Worm (Caenorhabditis elegans) whole organism, L1 larva: ENCODE results near the gene F13A2.5.

Experiments
- C04F5.9 ChIP-seq: sonication (generic microtip); optimal IDR thresholded peaks from 2 replicates; lab custom pipeline; 2016; ENCODE audit warnings: missing genetic modification characterization, missing compliant biosample characterization
- C34B4.2 ChIP-seq: sonication (generic microtip); optimal IDR thresholded peaks from 2 replicates; lab custom pipeline; 2017; ENCODE audit warnings: mild to moderate bottlenecking, missing genetic modification characterization, missing compliant biosample characterization
- Y116A8C.19 ChIP-seq: sonication (generic microtip); optimal IDR thresholded peaks from 2 replicates; lab custom pipeline; 2016; ENCODE audit warnings: missing compliant biosample characterization, missing genetic modification characterization, borderline replicate concordance
- blmp-1 ChIP-seq: fragments of 150-350 bp; optimal IDR thresholded peaks from 2 replicates; lab custom pipeline; 2014; ENCODE audit warnings: missing biosample characterization, missing genetic modification characterization
- ceh-63 ChIP-seq: fragments of 200-800 bp; sonication (Bioruptor generic); optimal IDR thresholded peaks from 2 replicates; lab custom pipeline; 2018; ENCODE audit warnings: mild to moderate bottlenecking, missing genetic modification characterization, missing compliant biosample characterization
- ceh-8 ChIP-seq: fragments of 200-800 bp; sonication (Bioruptor generic); optimal IDR thresholded peaks from 2 replicates; lab custom pipeline; 2018; ENCODE audit warnings: mild to moderate bottlenecking, missing genetic modification characterization, moderate library complexity, missing compliant biosample characterization
- ceh-82 ChIP-seq, 3 experiments: fragments of 150-350 bp in 1 of 3; sonication (generic microtip) in 2 of 3; optimal IDR thresholded peaks; 2 replicates each; lab custom pipeline; 2014 to 2017; ENCODE audit warnings: missing biosample characterization in 3 of 3, missing genetic modification characterization in 3 of 3
- ceh-88 ChIP-seq: fragments of 200-800 bp; sonication (Bioruptor generic); IDR thresholded peaks from 2 replicates; pipeline ENCODE4 v1.3.6; 2022; ENCODE audit warnings: missing genetic modification characterization, missing compliant biosample characterization
- ces-1 ChIP-seq: fragments of 150-350 bp; optimal IDR thresholded peaks from 2 replicates; lab custom pipeline; 2014; ENCODE audit warnings: missing biosample characterization, missing genetic modification reagents, missing genetic modification characterization
- dpl-1 ChIP-seq, 3 experiments: fragments of 150-350 bp in 2 of 3; sonication (generic microtip) in 1 of 3; optimal IDR thresholded peaks; 2 replicates each; lab custom pipeline; 2014 to 2017; ENCODE audit warnings: missing biosample characterization in 3 of 3, missing genetic modification characterization in 3 of 3, missing genetic modification reagents in 3 of 3
- efl-1 ChIP-seq, 4 experiments: fragments of 150-350 bp; optimal IDR thresholded peaks in 3 of 4; peaks in 1 of 4; 1 replicate in 1 of 4; 2 replicates in 3 of 4; lab custom pipeline; 2014; ENCODE audit warnings: missing biosample characterization in 2 of 4, missing genetic modification characterization in 2 of 4, missing genetic modification reagents in 2 of 4
- egl-13 ChIP-seq: sonication (generic microtip); optimal IDR thresholded peaks from 2 replicates; lab custom pipeline; 2016; ENCODE audit warnings: missing genotype, missing genetic modification reagents, missing genetic modification characterization, missing compliant biosample characterization
- egl-27 ChIP-seq, 2 experiments: fragments of 150-350 bp in 1 of 2; sonication (generic microtip); optimal IDR thresholded peaks; 3 replicates each; lab custom pipeline; 2017 to 2018; ENCODE audit warnings: missing biosample characterization in 2 of 2, missing genetic modification characterization in 2 of 2, missing genetic modification reagents in 2 of 2
- elt-2 ChIP-seq: sonication (generic microtip); optimal IDR thresholded peaks from 2 replicates; lab custom pipeline; 2016; ENCODE audit warnings: missing genetic modification characterization, mild to moderate bottlenecking, inconsistent platforms, missing compliant biosample characterization, missing genetic modification reagents
- elt-3 ChIP-seq, 6 experiments: fragments of 150-350 bp in 1 of 6; sonication (generic microtip); optimal IDR thresholded peaks; 2 replicates each; lab custom pipeline; 2017 to 2018; ENCODE audit warnings: missing biosample characterization in 6 of 6, missing genetic modification characterization in 6 of 6, inconsistent platforms in 1 of 6
- ets-5 ChIP-seq: fragments of 200-800 bp; sonication (Bioruptor generic); IDR thresholded peaks from 2 replicates; pipeline ENCODE4 v1.3.6; 2022; ENCODE audit warnings: missing genetic modification characterization, missing compliant biosample characterization
- fkh-10 ChIP-seq: sonication (generic microtip); optimal IDR thresholded peaks from 2 replicates; lab custom pipeline; 2017; ENCODE audit warnings: missing biosample characterization, missing genetic modification reagents, missing genetic modification characterization
- fkh-4 ChIP-seq: sonication (generic microtip); optimal IDR thresholded peaks from 2 replicates; lab custom pipeline; 2016; ENCODE audit warnings: missing compliant biosample characterization, missing genetic modification characterization, borderline replicate concordance
- fkh-8 ChIP-seq: sonication (generic microtip); optimal IDR thresholded peaks from 2 replicates; lab custom pipeline; 2016; ENCODE audit warnings: mild to moderate bottlenecking, missing genetic modification characterization, missing compliant biosample characterization
- hlh-4 ChIP-seq: sonication (generic microtip); optimal IDR thresholded peaks from 2 replicates; lab custom pipeline; 2016; ENCODE audit warnings: mild to moderate bottlenecking, missing genetic modification characterization, missing compliant biosample characterization
- hpl-2 ChIP-seq: fragments of 150-350 bp; optimal IDR thresholded peaks from 2 replicates; lab custom pipeline; 2014; ENCODE audit warnings: missing biosample characterization, missing genetic modification reagents, missing genetic modification characterization
- irx-1 ChIP-seq: sonication (generic microtip); optimal IDR thresholded peaks from 2 replicates; lab custom pipeline; 2016; ENCODE audit warnings: missing genetic modification characterization, missing compliant biosample characterization
- lin-13 ChIP-seq: fragments of 150-350 bp; optimal IDR thresholded peaks from 2 replicates; lab custom pipeline; 2014; ENCODE audit warnings: missing biosample characterization, missing genetic modification reagents, missing genetic modification characterization
- lin-35 ChIP-seq, 2 experiments: fragments of 150-350 bp; optimal IDR thresholded peaks; 2 replicates each; lab custom pipeline; 2014; ENCODE audit warnings: missing biosample characterization in 2 of 2, missing genetic modification characterization in 2 of 2, missing genetic modification reagents in 2 of 2
- lir-3 ChIP-seq: sonication (generic microtip); optimal IDR thresholded peaks from 2 replicates; lab custom pipeline; 2016; ENCODE audit warnings: mild to moderate bottlenecking, missing genetic modification characterization, moderate library complexity, missing compliant biosample characterization; ENCODE audit not compliant: poor library complexity
- lsy-2 ChIP-seq, 2 experiments: fragments of 150-350 bp; optimal IDR thresholded peaks; 2 replicates each; lab custom pipeline; 2014; ENCODE audit warnings: missing biosample characterization in 2 of 2, missing genetic modification characterization in 2 of 2
- mdl-1 ChIP-seq, 2 experiments: fragments of 150-350 bp; optimal IDR thresholded peaks; 2 replicates each; lab custom pipeline; 2014 to 2017; ENCODE audit warnings: missing biosample characterization in 2 of 2, missing genetic modification characterization in 2 of 2, inconsistent platforms in 1 of 2
- mef-2 ChIP-seq: fragments of 150-350 bp; optimal IDR thresholded peaks from 2 replicates; lab custom pipeline; 2014; ENCODE audit warnings: missing biosample characterization, missing genetic modification characterization
- mep-1 ChIP-seq: fragments of 150-350 bp; optimal IDR thresholded peaks from 2 replicates; lab custom pipeline; 2014; ENCODE audit warnings: missing biosample characterization, missing genetic modification characterization
- nhr-19 ChIP-seq: fragments of 200-800 bp; sonication (Bioruptor generic); conservative IDR thresholded peaks from 2 replicates; pipeline ENCODE4 v1.3.6; 2022; ENCODE audit warnings: missing genetic modification characterization, missing compliant biosample characterization
- nhr-20 ChIP-seq: sonication (generic microtip); optimal IDR thresholded peaks from 2 replicates; lab custom pipeline; 2016; ENCODE audit warnings: mild to moderate bottlenecking, missing genetic modification characterization, missing compliant biosample characterization
- nhr-28 ChIP-seq: fragments of 150-350 bp; optimal IDR thresholded peaks from 2 replicates; lab custom pipeline; 2014; ENCODE audit warnings: missing biosample characterization, missing genetic modification characterization
- nhr-47 ChIP-seq: sonication (generic microtip); optimal IDR thresholded peaks from 2 replicates; lab custom pipeline; 2016; ENCODE audit warnings: mild to moderate bottlenecking, missing genetic modification characterization, moderate library complexity, missing compliant biosample characterization
- nhr-76 ChIP-seq: sonication (generic microtip); optimal IDR thresholded peaks from 2 replicates; lab custom pipeline; 2017; ENCODE audit warnings: missing biosample characterization, missing genetic modification characterization
- nhr-84 ChIP-seq: sonication (generic microtip); optimal IDR thresholded peaks from 2 replicates; lab custom pipeline; 2017; ENCODE audit warnings: missing biosample characterization, missing genetic modification characterization
- nhr-85 ChIP-seq: sonication (generic microtip); peaks from one replicate; lab custom pipeline; 2016; ENCODE audit warnings: missing genetic modification characterization, inconsistent platforms, missing compliant biosample characterization
- pag-3 ChIP-seq: sonication (generic microtip); optimal IDR thresholded peaks from 2 replicates; lab custom pipeline; 2017; ENCODE audit warnings: missing genetic modification characterization, mild to moderate bottlenecking, missing compliant biosample characterization, antibody characterized with exemption, borderline replicate concordance; ENCODE audit not compliant: insufficient read depth
- pax-3 ChIP-seq: fragments of 200-800 bp; sonication (Bioruptor generic); optimal IDR thresholded peaks from 2 replicates; lab custom pipeline; 2018; ENCODE audit warnings: mild to moderate bottlenecking, missing genetic modification characterization, moderate library complexity, missing compliant biosample characterization
- rnt-1 ChIP-seq: sonication (generic microtip); optimal IDR thresholded peaks from 2 replicates; lab custom pipeline; 2016; ENCODE audit warnings: mild to moderate bottlenecking, missing genetic modification characterization, moderate library complexity, missing compliant biosample characterization
- snpc-4 ChIP-seq: fragments of 150-350 bp; optimal IDR thresholded peaks from 2 replicates; lab custom pipeline; 2014; ENCODE audit warnings: missing biosample characterization, missing genetic modification characterization
- sptf-1 ChIP-seq: fragments of 150-350 bp; optimal IDR thresholded peaks from 2 replicates; lab custom pipeline; 2014; ENCODE audit warnings: missing biosample characterization, missing genetic modification characterization
- sup-37 ChIP-seq: fragments of 200-800 bp; sonication (Bioruptor generic); optimal IDR thresholded peaks from 2 replicates; lab custom pipeline; 2018; ENCODE audit warnings: mild to moderate bottlenecking, missing genetic modification characterization, missing compliant biosample characterization
- swsn-7 ChIP-seq: sonication (generic microtip); optimal IDR thresholded peaks from 2 replicates; lab custom pipeline; 2016; ENCODE audit warnings: missing genetic modification characterization, missing compliant biosample characterization
- tbx-2 ChIP-seq: sonication (generic microtip); optimal IDR thresholded peaks from 2 replicates; lab custom pipeline; 2016; ENCODE audit warnings: missing genetic modification characterization, missing compliant biosample characterization
- tlp-1 ChIP-seq: fragments of 150-350 bp; optimal IDR thresholded peaks from 2 replicates; lab custom pipeline; 2014; ENCODE audit warnings: missing biosample characterization, missing genetic modification characterization
- unc-62 ChIP-seq: fragments of 150-350 bp; optimal IDR thresholded peaks from 2 replicates; lab custom pipeline; 2014; ENCODE audit warnings: missing biosample characterization, missing genetic modification reagents, missing genetic modification characterization
- unc-86 ChIP-seq: sonication (generic microtip); optimal IDR thresholded peaks from 2 replicates; lab custom pipeline; 2016; ENCODE audit warnings: missing genetic modification characterization, missing compliant biosample characterization
- unc-98 ChIP-seq: fragments of 200-800 bp; sonication (Bioruptor generic); IDR thresholded peaks from 2 replicates; pipeline ENCODE4 v1.3.6; 2022; ENCODE audit warnings: missing genetic modification characterization, missing compliant biosample characterization
- zag-1 ChIP-seq: fragments of 150-350 bp; optimal IDR thresholded peaks from 2 replicates; lab custom pipeline; 2014; ENCODE audit warnings: missing biosample characterization, missing genetic modification characterization
- ztf-4 ChIP-seq: fragments of 150-350 bp; optimal IDR thresholded peaks from 2 replicates; lab custom pipeline; 2014; ENCODE audit warnings: missing biosample characterization, missing genetic modification characterization

Gene F13A2.5

DNA sequence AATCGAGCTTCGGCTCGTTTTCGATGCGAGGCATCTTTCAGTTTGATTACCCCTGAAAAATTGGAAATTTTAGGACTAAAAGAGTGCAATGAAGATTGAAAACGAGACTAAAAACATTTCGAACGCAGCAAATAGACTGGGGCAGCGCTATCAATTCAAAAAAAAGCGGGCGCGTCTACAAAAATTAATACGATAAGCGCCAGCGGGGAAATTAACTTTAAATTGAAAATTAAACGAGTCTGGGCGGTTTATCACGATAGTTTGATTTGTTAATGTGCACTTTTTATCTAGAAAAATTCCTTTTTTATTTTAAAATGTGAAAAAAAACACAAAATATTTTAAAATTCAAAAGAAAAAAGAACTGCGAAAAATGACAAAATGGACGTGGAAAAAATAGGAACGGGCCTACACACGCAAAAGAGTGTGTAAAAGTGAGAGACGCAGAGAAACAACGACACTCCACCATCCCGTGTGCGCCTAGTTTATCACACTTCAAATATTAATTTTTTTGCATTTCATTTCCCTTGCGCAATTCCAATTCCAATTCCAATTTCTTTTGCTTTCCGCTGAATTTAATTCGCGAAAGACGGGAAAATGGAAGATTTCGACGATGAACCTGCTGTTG is 30.3 kb downstream of the F13A2.5 start, which contains the start of the genes gmpr-1 and fipp-1 (continued):
- TF ChIP-seq fkh-10 (GFP tag; lab: Kevin White, UChicago) (no peak), ceh-8 (GFP tag; lab: Kevin White, UChicago) (peak; percentile 38), C34B4.2 (tag; lab: Kevin White, UChicago) (no peak), hlh-4 (tag; lab: Kevin White, UChicago) (no peak), lsy-2 (tag; optimal IDR thresholded peaks at IDR 0.05; lab: Kevin White, UChicago) (peak; percentile 75 to 78), egl-13 (peak; percentile 22), fkh-4 (tag; lab: Kevin White, UChicago) (no peak), irx-1 (tag; lab: Kevin White, UChicago) (peak; percentile 59), ceh-63 (no peak), nhr-85 (tag; lab: Kevin White, UChicago) (peak; percentile 82), lin-13 (GFP tag; lab: Kevin White, UChicago) (no peak), ceh-82 (tag; optimal IDR thresholded peaks at IDR 0.05; lab: Kevin White, UChicago) (peak; percentile 33 to 71 (median 45)), pag-3 (tag; lab: Kevin White, UChicago) (no peak), efl-1 (optimal IDR thresholded peaks at IDR 0.05; lab: Kevin White, UChicago) (peak; percentile 83 to 84), efl-1 (GFP tag; optimal IDR thresholded peaks at IDR 0.05 in 1 of 2; lab: Kevin White, UChicago) (peak; percentile 77 to 97), nhr-19 (peak; percentile 70), pax-3 (tag; lab: Kevin White, UChicago) (no peak), lir-3 (no peak), Y116A8C.19 (no peak), blmp-1 (peak; percentile 33), nhr-20 (tag; lab: Kevin White, UChicago) (peak; percentile 69), egl-27 (tag; optimal IDR thresholded peaks at IDR 0.05; lab: Kevin White, UChicago) (no peak), unc-62 (GFP tag; lab: Kevin White, UChicago) (no peak), zag-1 (tag; lab: Kevin White, UChicago) (no peak), fkh-8 (tag; lab: Kevin White, UChicago) (peak; percentile 1), C04F5.9 (tag; lab: Kevin White, UChicago) (no peak), lin-35 (GFP tag; optimal IDR thresholded peaks at IDR 0.05; lab: Kevin White, UChicago) (peak; percentile 67 to 82), tbx-2 (tag; lab: Kevin White, UChicago) (peak; percentile 71), nhr-28 (tag; lab: Kevin White, UChicago) (no peak), mep-1 (tag; lab: Kevin White, UChicago) (peak; percentile 74), ceh-88 (no peak), ztf-4 (tag; lab: Kevin White, UChicago) (no peak), nhr-47 (tag; lab: Kevin White, UChicago) (peak; percentile 80), swsn-7 (tag; lab: Kevin White, UChicago) (peak; percentile 77), snpc-4 (tag; lab: Kevin White, UChicago) (no peak), nhr-76 (no peak), mdl-1 (tag; optimal IDR thresholded peaks at IDR 0.05; lab: Kevin White, UChicago) (peak in 1 of 2 experiments; percentile 30), unc-86 (tag; lab: Kevin White, UChicago) (peak; percentile 67), sptf-1 (tag; lab: Kevin White, UChicago) (no peak), sup-37 (no peak), rnt-1 (tag; lab: Kevin White, UChicago) (peak; percentile 74), elt-2 (tag; lab: Kevin White, UChicago) (peak; percentile 22), hpl-2 (GFP tag; lab: Kevin White, UChicago) (no peak), tlp-1 (no peak), nhr-84 (tag; lab: Kevin White, UChicago) (no peak), ets-5 (GFP tag; lab: Robert Waterston, UW) (no peak), unc-98 (GFP tag; lab: Robert Waterston, UW) (no peak), mef-2 (tag; lab: Kevin White, UChicago) (no peak), ces-1 (GFP tag; lab: Kevin White, UChicago) (no peak), dpl-1 (GFP tag; optimal IDR thresholded peaks at IDR 0.05; lab: Kevin White, UChicago) (peak; percentile 64 to 78 (median 73)), elt-3 (tag; optimal IDR thresholded peaks at IDR 0.05; lab: Kevin White, UChicago) (peak in 2 of 6 experiments; percentile 7 to 54)
- TF ChIP-seq, all 84 proteins: peak for 36
